Fruit fly (Drosophila melanogaster) ovary, adult (tissue): ENCODE data around the gene Mrtf.

ENCODE experiments used
- CG17801 ChIP-seq: fragments of 200-800 bp; optimal IDR thresholded peaks from 2 replicates; lab custom pipeline; 2019; ENCODE audit warnings: missing biosample characterization, mild to moderate bottlenecking, missing genetic modification characterization, moderate library complexity; ENCODE audit not compliant: partially characterized antibody

Gene Mrtf

dm6 chr3L:2780711-2781110 is 14.4 kb upstream of the Mrtf start, which contains the start of gene mRpS35:
Gene mRpS35, plus strand, starts transcription at chr3L:2780899.
- no peak for TF ChIP-seq CG17801 (GFP tag; lab: Kevin White, UChicago)

- TF ChIP-seq CG17801 (GFP tag; lab: Kevin White, UChicago), result peak; percentile 92
These were observed 7.7 kb upstream of the Mrtf start, which contains the start of the genes CG12093 and Atg2 for dm6 chr3L:2773968-2774461. Gene CG12093, minus strand, starts transcription at chr3L:2774007. Gene Atg2, plus strand, starts transcription at chr3L:2774338.

- TF ChIP-seq CG17801 (GFP tag; lab: Kevin White, UChicago), result peak; percentile 65
These were observed 5.7 kb upstream of the Mrtf start, which contains the start of gene AhcyL1 for dm6 chr3L:2772045-2772444. Gene AhcyL1, minus strand, starts transcription at chr3L:2772325.

dm6 chr3L:2765794-2766268 is 505 bp downstream of the Mrtf start:
- TF ChIP-seq CG17801 (GFP tag; lab: Kevin White, UChicago), result no peak

dm6 chr3L:2765013-2765738 is 1.2 kb downstream of the Mrtf start:
- no peak for TF ChIP-seq CG17801 (GFP tag; lab: Kevin White, UChicago)

dm6 chr3L:2763762-2764161 is 2.6 kb downstream of the Mrtf start:
- TF ChIP-seq CG17801 (GFP tag; lab: Kevin White, UChicago), result no peak

dm6 chr3L:2762122-2762521 is 4.2 kb downstream of the Mrtf start:
- TF ChIP-seq CG17801 (GFP tag; lab: Kevin White, UChicago), result no peak

dm6 chr3L:2748359-2748758 is 18.0 kb downstream of the Mrtf start:
- no peak for TF ChIP-seq CG17801 (GFP tag; lab: Kevin White, UChicago)

dm6 chr3L:2745698-2746410 is 20.5 kb downstream of the Mrtf start:
- TF ChIP-seq CG17801 (GFP tag; lab: Kevin White, UChicago), result no peak

dm6 chr3L:2744963-2745362 is 21.4 kb downstream of the Mrtf start:
- TF ChIP-seq CG17801 (GFP tag; lab: Kevin White, UChicago), result no peak

dm6 chr3L:2743755-2744154 is 22.6 kb downstream of the Mrtf start:
- TF ChIP-seq CG17801 (GFP tag; lab: Kevin White, UChicago), result no peak

dm6 chr3L:2739450-2739849 is 26.9 kb downstream of the Mrtf start, which contains the start of gene Acp62F:
Gene Acp62F, plus strand, starts transcription at chr3L:2739750.
- no peak for TF ChIP-seq CG17801 (GFP tag; lab: Kevin White, UChicago)

- no peak for TF ChIP-seq CG17801 (GFP tag; lab: Kevin White, UChicago)
These were observed 31.8 kb downstream of the Mrtf start for dm6 chr3L:2734363-2735160.

dm6 chr3L:2733208-2733607 is 33.1 kb downstream of the Mrtf start:
- TF ChIP-seq CG17801 (GFP tag; lab: Kevin White, UChicago), result no peak

- TF ChIP-seq CG17801 (GFP tag; lab: Kevin White, UChicago), result no peak
These were observed 35.4 kb downstream of the Mrtf start for dm6 chr3L:2730911-2731310.
